Worm (Caenorhabditis elegans): ENCODE measurements around the gene F22E5.12.

Gene F22E5.12

DNA sequence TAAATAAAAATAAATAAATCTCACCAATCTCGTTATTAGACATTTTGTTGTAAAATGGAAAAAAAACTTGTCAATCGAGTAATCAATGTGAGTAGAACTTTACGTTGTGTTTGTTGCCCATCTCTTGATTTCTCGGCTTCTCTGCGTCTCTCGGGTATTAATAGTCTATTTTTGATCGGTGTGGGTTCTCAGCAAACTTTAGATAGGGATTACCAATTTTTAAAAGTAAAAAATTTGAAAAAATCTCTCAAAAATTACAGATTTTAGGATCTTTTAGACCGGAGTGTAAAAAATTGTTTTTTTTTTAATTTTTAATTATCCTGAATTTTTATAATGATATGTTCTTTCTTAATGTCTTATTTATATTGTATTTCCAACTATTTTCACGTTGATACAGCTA is 9.3 kb downstream of the F22E5.12 start, which contains the start of gene F22E5.21:
TSS of gene F22E5.21 (minus strand) at position 101 of the 400 bp plus-strand sequence.
- TF ChIP-seq ama-1 (optimal IDR thresholded peaks at IDR 0.05) (no peak), ama-1 (GFP tag; optimal IDR thresholded peaks at IDR 0.05) (no peak), nhr-120 (GFP tag; IDR thresholded peaks at IDR 0.05) (no peak), xnd-1 (tag; optimal IDR thresholded peaks at IDR 0.05) (no peak), lin-35 (GFP tag; optimal IDR thresholded peaks at IDR 0.05) (no peak), unc-130 (GFP tag; optimal IDR thresholded peaks at IDR 0.05) (no peak), zim-3 (tag; optimal IDR thresholded peaks at IDR 0.05) (no peak), let-607 (tag; optimal IDR thresholded peaks at IDR 0.05) (no peak), F57A8.1 (GFP tag; optimal IDR thresholded peaks at IDR 0.05) (no peak), sdz-38 (tag; optimal IDR thresholded peaks at IDR 0.05) (no peak), T26A5.8 (tag; optimal IDR thresholded peaks at IDR 0.05) (no peak), repo-1 (tag; optimal IDR thresholded peaks at IDR 0.05) (no peak), Y53G8AR.9 (GFP tag; conservative IDR thresholded peaks at IDR 0.05) (no peak), sea-2 (GFP tag; IDR thresholded peaks at IDR 0.05) (no peak), lin-26 (GFP tag; IDR thresholded peaks at IDR 0.05) (no peak)

DNA sequence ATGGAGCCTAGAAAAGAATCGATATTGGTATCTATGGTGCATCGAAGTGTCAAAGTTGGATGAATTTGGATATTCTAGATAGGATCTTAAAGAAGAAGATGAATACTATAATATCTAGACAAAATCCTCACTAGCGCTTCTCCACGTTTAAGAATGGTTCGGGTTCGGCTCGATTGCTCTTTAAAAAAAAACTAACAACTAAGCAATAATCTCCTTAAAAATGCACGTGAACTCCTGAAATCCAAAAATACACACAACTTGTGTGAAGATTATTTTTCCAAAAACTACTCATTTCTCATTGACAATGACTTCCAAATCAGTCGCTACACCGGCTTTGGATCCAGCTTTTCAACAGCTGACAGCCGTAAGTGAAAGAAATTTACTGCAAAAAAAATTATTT is 15.5 kb downstream of the F22E5.12 start, which contains the start of gene D2062.1:
TSS of gene D2062.1 (plus strand) at position 301 of the 400 bp plus-strand sequence.
- TF ChIP-seq nhr-90 (tag; optimal IDR thresholded peaks at IDR 0.05) = no peak
- no peak for TF ChIP-seq mxl-1 (tag; optimal IDR thresholded peaks at IDR 0.05)
- no peak for TF ChIP-seq chd-7 (tag; optimal IDR thresholded peaks at IDR 0.05)
- no peak for TF ChIP-seq nhr-27 (tag; optimal IDR thresholded peaks at IDR 0.05)
- TF ChIP-seq egrh-3 (GFP tag; IDR thresholded peaks at IDR 0.05) = no peak
- TF ChIP-seq nfya-1 (tag; optimal IDR thresholded peaks at IDR 0.05; ENCODE audit: borderline replicate concordance, insufficient read depth) = no peak
- no peak for TF ChIP-seq ztf-25 (GFP tag; IDR thresholded peaks at IDR 0.05)
- TF ChIP-seq unc-62 (GFP tag; optimal IDR thresholded peaks at IDR 0.05) = no peak
- TF ChIP-seq zfh-2 (GFP tag; conservative IDR thresholded peaks at IDR 0.05) = no peak
- no peak for TF ChIP-seq B0336.3 (GFP tag; IDR thresholded peaks at IDR 0.05)
- no peak for TF ChIP-seq F57C9.4 (tag; optimal IDR thresholded peaks at IDR 0.05)
- no peak for TF ChIP-seq zim-3 (tag; optimal IDR thresholded peaks at IDR 0.05)

DNA sequence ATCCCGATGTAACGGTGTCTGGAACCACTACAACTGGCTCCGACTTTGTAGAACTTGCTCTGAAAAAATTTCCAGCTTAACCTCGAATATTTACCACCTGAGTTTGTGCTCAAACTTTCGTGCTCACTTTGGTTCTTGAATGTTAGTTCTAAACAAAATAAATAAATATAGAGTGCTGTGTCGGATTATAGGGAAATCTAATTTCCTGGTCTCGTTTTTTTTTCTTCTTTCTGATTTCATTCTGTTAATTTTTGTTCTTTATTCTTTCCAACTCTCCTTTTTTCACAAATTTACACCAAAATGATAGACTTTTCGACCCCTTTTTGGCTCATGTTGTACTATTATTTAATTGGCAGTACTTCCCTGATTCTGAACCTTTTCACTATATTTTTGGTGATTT is 17.4 kb downstream of the F22E5.12 start, which contains the start of gene sri-37:
TSS of gene sri-37 (plus strand) at position 301 of the 400 bp plus-strand sequence.
- TF ChIP-seq hrde-1 (tag; optimal IDR thresholded peaks at IDR 0.05; ENCODE audit: borderline replicate concordance) (no peak), hlh-12 (tag; optimal IDR thresholded peaks at IDR 0.05) (no peak), egrh-3 (GFP tag; IDR thresholded peaks at IDR 0.05) (no peak), F10E7.11 (tag; optimal IDR thresholded peaks at IDR 0.05) (no peak), let-607 (tag; optimal IDR thresholded peaks at IDR 0.05) (no peak), snpc-1.1 (tag; optimal IDR thresholded peaks at IDR 0.05; ENCODE audit: insufficient read depth) (no peak)

DNA sequence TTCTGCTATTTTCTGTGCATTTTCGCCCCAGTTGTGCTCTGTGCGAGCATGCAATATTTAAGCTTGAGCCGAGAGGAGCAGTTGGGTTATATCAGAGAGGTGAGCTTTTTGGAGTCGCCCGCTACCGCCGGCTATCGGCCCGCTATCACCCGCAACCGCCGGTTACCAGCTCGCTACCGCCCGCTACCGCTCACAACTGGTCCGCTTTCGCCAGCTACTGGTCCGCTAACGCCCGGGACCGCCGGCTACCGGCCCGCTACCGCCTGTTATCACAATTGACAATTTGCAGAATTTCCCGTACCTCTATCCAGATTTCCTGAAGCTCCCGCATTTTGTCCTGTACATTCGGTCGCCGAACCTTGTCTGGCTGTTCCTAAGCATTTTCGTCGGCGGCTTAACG is 18.3 kb downstream of the F22E5.12 start:
- TF ChIP-seq ZK185.1 (tag; optimal IDR thresholded peaks at IDR 0.05; ENCODE audit: poor library complexity, severe bottlenecking) (no peak), mcd-1 (GFP tag; IDR thresholded peaks at IDR 0.05) (0 out of 2 replicates have a peak, but pooled peaks have one; percentile 22), rpc-1 (optimal IDR thresholded peaks at IDR 0.05) (no peak), rpc-1 (tag; optimal IDR thresholded peaks at IDR 0.05) (no peak), egrh-3 (GFP tag; IDR thresholded peaks at IDR 0.05) (peak; percentile 81; the same call in 1 of the 2 replicates), zfh-2 (GFP tag; conservative IDR thresholded peaks at IDR 0.05) (peak; percentile 85), F37B4.10 (GFP tag; IDR thresholded peaks at IDR 0.05) (0 out of 2 replicates have a peak, but pooled peaks have one; percentile 52)

All from whole organism, young adult.